Worm (Caenorhabditis elegans) whole organism, young adult: Measurements from ENCODE around the gene snf-10.
A peak's percentile ranks its signal among the peaks of the same experiment; 100 is the strongest.

ENCODE experiments used
- F52B5.7 ChIP-seq: sonication (generic microtip); optimal IDR thresholded peaks from 2 replicates; lab custom pipeline; 2016; ENCODE audit warnings: mild to moderate bottlenecking, missing genetic modification characterization, missing compliant biosample characterization
- cebp-1 ChIP-seq, 2 experiments: fragments of 200-800 bp in 1 of 2; sonication (Bioruptor generic) in 1 of 2; sonication (generic microtip) in 1 of 2; IDR thresholded peaks in 1 of 2; optimal IDR thresholded peaks in 1 of 2; 2 replicates each; pipeline versions ENCODE4 v1.3.6 to Lab custom; 2017 to 2022; ENCODE audit warnings: missing compliant biosample characterization in 2 of 2, missing genetic modification characterization in 2 of 2, mild to moderate bottlenecking in 1 of 2, missing genetic modification reagents in 1 of 2, moderate library complexity in 1 of 2
- ceh-58 ChIP-seq: fragments of 200-800 bp; sonication (Bioruptor generic); IDR thresholded peaks from 2 replicates; pipeline ENCODE4 v1.3.6; 2022; ENCODE audit warnings: missing genetic modification characterization, missing compliant biosample characterization
- nhr-90 ChIP-seq: sonication (generic microtip); optimal IDR thresholded peaks from 2 replicates; lab custom pipeline; 2016; ENCODE audit warnings: missing genotype, mild to moderate bottlenecking, missing genetic modification characterization, missing compliant biosample characterization
- ztf-18 ChIP-seq: sonication (generic microtip); optimal IDR thresholded peaks from 2 replicates; lab custom pipeline; 2016; ENCODE audit warnings: missing genotype, mild to moderate bottlenecking, missing genetic modification characterization, missing compliant biosample characterization

DNA sequence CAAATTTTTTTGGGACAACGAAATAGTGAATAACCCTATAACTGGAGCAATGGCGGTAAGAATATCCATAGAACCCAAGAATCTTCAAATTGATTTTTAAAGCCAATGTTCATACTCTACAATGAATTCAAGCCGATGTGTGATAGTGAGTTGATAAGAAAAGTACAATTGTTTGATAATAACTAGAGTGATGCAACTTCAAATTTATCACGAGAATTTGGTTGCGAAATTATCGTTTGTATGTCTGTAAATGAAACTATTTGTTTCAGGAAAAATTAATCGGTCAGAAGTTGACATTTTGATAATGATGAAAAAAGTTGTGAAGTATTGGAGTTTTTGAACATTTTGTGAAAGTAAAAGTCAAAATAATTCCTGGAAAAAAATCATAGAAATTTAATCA, 41.3 kb downstream of the snf-10 start:
- TF ChIP-seq ztf-18 (tag; lab: Kevin White, UChicago), result no peak
- TF ChIP-seq F52B5.7 (tag; lab: Kevin White, UChicago), result no peak
- TF ChIP-seq ceh-58 (GFP tag; lab: Robert Waterston, UW), result no peak
- no peak for TF ChIP-seq nhr-90 (tag; lab: Kevin White, UChicago)
- peak; percentile 84 for TF ChIP-seq cebp-1 (GFP tag; IDR thresholded peaks at IDR 0.05; lab: Robert Waterston, UW)
- peak; percentile 86 for TF ChIP-seq cebp-1 (tag; optimal IDR thresholded peaks at IDR 0.05; lab: Kevin White, UChicago)
